Fruit fly (Drosophila melanogaster): Measurements from ENCODE around the gene Sap-r.

DNA sequence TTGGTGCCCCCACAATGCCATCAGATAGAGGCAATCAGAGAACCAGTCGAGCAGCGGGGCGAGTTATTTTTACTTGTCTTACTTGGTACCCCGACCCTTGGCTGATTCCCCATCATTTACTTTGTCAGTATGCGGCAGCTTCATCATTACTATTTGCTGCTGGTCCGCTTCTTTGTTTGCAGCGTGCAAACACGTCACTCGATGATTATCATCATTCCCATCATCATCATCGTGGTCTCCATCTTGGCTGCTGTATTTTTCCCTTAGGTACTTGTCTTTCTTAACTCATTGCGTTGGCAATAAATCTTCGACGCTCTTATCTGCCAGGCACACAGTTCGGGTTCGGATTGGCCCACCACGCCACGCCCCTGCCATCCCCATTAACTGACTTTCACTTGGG is 43.2 kb upstream of the Sap-r start:
- TF ChIP-seq N (GFP tag; optimal IDR thresholded peaks at IDR 0.05) (no peak), Sp1 (GFP tag; optimal IDR thresholded peaks at IDR 0.05) (no peak), dl (GFP tag; optimal IDR thresholded peaks at IDR 0.05; ENCODE audit: insufficient read depth in 1 of 2, partially characterized antibody in 2 of 2) (no peak), rgr (GFP tag; optimal IDR thresholded peaks at IDR 0.05) (no peak), lola (GFP tag; optimal IDR thresholded peaks at IDR 0.05) (no peak), brk (GFP tag; optimal IDR thresholded peaks at IDR 0.05) (no peak)

All from whole organism, wandering third instar larva.